Worm (Caenorhabditis elegans): ENCODE results near the gene F33G12.7.

F33G12.7 gene

DNA sequence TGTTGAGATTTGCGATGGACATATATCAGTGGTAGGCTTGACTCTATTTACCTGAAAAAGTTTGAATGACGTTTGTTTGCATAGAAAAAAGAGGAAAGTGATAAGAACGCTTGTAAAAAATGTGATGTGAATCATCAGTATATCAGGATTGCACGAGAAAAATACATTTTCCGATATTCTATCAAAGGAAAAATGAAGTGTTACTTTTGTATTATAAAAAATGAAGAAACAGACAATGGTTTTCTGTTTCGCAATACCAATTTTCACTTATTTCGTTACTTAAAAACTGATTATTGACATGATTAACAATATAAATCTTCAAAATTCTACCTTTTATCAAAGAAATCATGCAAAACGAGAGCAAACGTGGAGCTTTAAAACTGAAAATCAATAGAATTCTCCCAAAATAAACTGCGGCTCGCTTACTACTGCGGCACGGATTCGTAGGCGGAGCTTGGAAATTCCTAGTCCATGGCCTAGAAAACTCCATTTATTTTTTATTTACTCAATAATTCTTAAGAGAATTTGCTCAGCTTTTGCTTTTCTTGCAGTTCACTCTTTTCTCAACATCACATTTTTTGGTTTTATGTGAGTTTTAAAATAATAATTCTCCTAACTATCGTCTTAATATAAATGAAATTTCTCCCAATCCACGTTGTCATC is 46.8 kb downstream of the F33G12.7 start, which contains the start of the genes eif-1 and vps-24:
TSS of gene eif-1 (minus strand) at position 51 of the 663 bp plus-strand sequence.
TSS of gene vps-24 (plus strand) at position 469 of the 663 bp plus-strand sequence.
- TF ChIP-seq nhr-12 (tag; optimal IDR thresholded peaks at IDR 0.05): no peak
- TF ChIP-seq lin-14 (GFP tag; optimal IDR thresholded peaks at IDR 0.05): peak; percentile 49
- TF ChIP-seq skn-1 (tag; optimal IDR thresholded peaks at IDR 0.05): peak; percentile 2
- TF ChIP-seq ceh-90 (tag; optimal IDR thresholded peaks at IDR 0.05): peak; percentile 62
- no peak for TF ChIP-seq egl-27 (tag; optimal IDR thresholded peaks at IDR 0.05)
- TF ChIP-seq ama-1 (optimal IDR thresholded peaks at IDR 0.05): no peak
- no peak for TF ChIP-seq ces-1 (GFP tag; optimal IDR thresholded peaks at IDR 0.05)
- no peak for TF ChIP-seq unc-130 (tag; optimal IDR thresholded peaks at IDR 0.05)
- no peak for TF ChIP-seq pqm-1 (tag; optimal IDR thresholded peaks at IDR 0.05)
- peak; percentile 24 for TF ChIP-seq F16B12.6 (tag; optimal IDR thresholded peaks at IDR 0.05)
- peak; percentile 58 for TF ChIP-seq lir-3 (tag; optimal IDR thresholded peaks at IDR 0.05; ENCODE audit: poor library complexity)
- no peak for TF ChIP-seq aha-1 (tag; optimal IDR thresholded peaks at IDR 0.05)
- TF ChIP-seq lsy-2 (tag; optimal IDR thresholded peaks at IDR 0.05): peak; percentile 53 to 74
- TF ChIP-seq hlh-4 (tag; optimal IDR thresholded peaks at IDR 0.05): no peak
- no peak for TF ChIP-seq nhr-77 (tag; optimal IDR thresholded peaks at IDR 0.05)
- peak; percentile 47 for TF ChIP-seq snu-23 (GFP tag; optimal IDR thresholded peaks at IDR 0.05)
- no peak for TF ChIP-seq zag-1 (tag; optimal IDR thresholded peaks at IDR 0.05)
- TF ChIP-seq hpl-2 (GFP tag; optimal IDR thresholded peaks at IDR 0.05): no peak
- no peak for TF ChIP-seq alr-1 (tag; optimal IDR thresholded peaks at IDR 0.05; ENCODE audit: borderline replicate concordance)
- peak; percentile 62 to 65 for TF ChIP-seq lin-35 (GFP tag; optimal IDR thresholded peaks at IDR 0.05)
- TF ChIP-seq fkh-4 (tag; optimal IDR thresholded peaks at IDR 0.05; ENCODE audit: borderline replicate concordance): no peak
- TF ChIP-seq mab-9 (GFP tag; IDR thresholded peaks at IDR 0.05): no peak
- TF ChIP-seq fos-1 (tag; optimal IDR thresholded peaks at IDR 0.05): no peak
- peak; percentile 29 for TF ChIP-seq snpc-4 (tag; optimal IDR thresholded peaks at IDR 0.05)
- no peak for TF ChIP-seq sox-4 (tag; optimal IDR thresholded peaks at IDR 0.05)
- TF ChIP-seq lin-39 (tag; optimal IDR thresholded peaks at IDR 0.05): no peak
- TF ChIP-seq tbx-2 (tag; optimal IDR thresholded peaks at IDR 0.05): peak; percentile 47
- no peak for TF ChIP-seq C04F5.9 (tag; optimal IDR thresholded peaks at IDR 0.05)
- TF ChIP-seq pax-3 (tag; optimal IDR thresholded peaks at IDR 0.05): no peak
- TF ChIP-seq xbp-1 (tag; optimal IDR thresholded peaks at IDR 0.05): peak; percentile 29
- TF ChIP-seq fkh-8 (tag; optimal IDR thresholded peaks at IDR 0.05): peak; percentile 16
- peak; percentile 65 for TF ChIP-seq rnt-1 (tag; optimal IDR thresholded peaks at IDR 0.05)
- peak; percentile 27 for TF ChIP-seq nhr-20 (tag; optimal IDR thresholded peaks at IDR 0.05)
- TF ChIP-seq isw-1 (GFP tag; IDR thresholded peaks at IDR 0.05): peak; percentile 39; the same call in 1 of the 2 replicates
- peak; percentile 12 for TF ChIP-seq swsn-7 (tag; optimal IDR thresholded peaks at IDR 0.05)
- TF ChIP-seq unc-86 (tag; optimal IDR thresholded peaks at IDR 0.05): no peak
- no peak for TF ChIP-seq zip-4 (GFP tag; optimal IDR thresholded peaks at IDR 0.05)
- TF ChIP-seq nhr-47 (tag; optimal IDR thresholded peaks at IDR 0.05): peak; percentile 46
- TF ChIP-seq ceh-88 (GFP tag; IDR thresholded peaks at IDR 0.05): no peak
- no peak for TF ChIP-seq elt-2 (tag; optimal IDR thresholded peaks at IDR 0.05)
- no peak for TF ChIP-seq nhr-84 (tag; optimal IDR thresholded peaks at IDR 0.05)
- no peak for TF ChIP-seq ets-5 (GFP tag; IDR thresholded peaks at IDR 0.05)
- no peak for TF ChIP-seq unc-98 (GFP tag; IDR thresholded peaks at IDR 0.05)
- TF ChIP-seq dsc-1 (tag; optimal IDR thresholded peaks at IDR 0.05): peak; percentile 30
- TF ChIP-seq lin-13 (GFP tag; optimal IDR thresholded peaks at IDR 0.05): peak; percentile 17
- TF ChIP-seq unc-30 (tag; optimal IDR thresholded peaks at IDR 0.05): no peak
- TF ChIP-seq C34B4.2 (tag; optimal IDR thresholded peaks at IDR 0.05): no peak
- TF ChIP-seq ceh-63 (GFP tag; optimal IDR thresholded peaks at IDR 0.05): no peak
- TF ChIP-seq jun-1 (tag; optimal IDR thresholded peaks at IDR 0.05): no peak
- TF ChIP-seq ztf-4 (tag; optimal IDR thresholded peaks at IDR 0.05): no peak
- TF ChIP-seq irx-1 (tag; optimal IDR thresholded peaks at IDR 0.05): peak; percentile 30
- TF ChIP-seq pag-3 (tag; optimal IDR thresholded peaks at IDR 0.05; ENCODE audit: borderline replicate concordance, insufficient read depth): no peak
- no peak for TF ChIP-seq tlp-1 (tag; optimal IDR thresholded peaks at IDR 0.05)

Measured in whole organism, L1 larva.